Fruit fly (Drosophila melanogaster) S2 (cell line): ENCODE measurements around the gene CG42502.

ENCODE experiments used
- CG8478 ChIP-seq: fragments of >200 bp; optimal IDR thresholded peaks from 2 replicates; lab custom pipeline; 2018
- CTCF ChIP-seq, 2 experiments: fragments of >200 bp; optimal IDR thresholded peaks; 2 replicates each; lab custom pipeline; 2018

DNA sequence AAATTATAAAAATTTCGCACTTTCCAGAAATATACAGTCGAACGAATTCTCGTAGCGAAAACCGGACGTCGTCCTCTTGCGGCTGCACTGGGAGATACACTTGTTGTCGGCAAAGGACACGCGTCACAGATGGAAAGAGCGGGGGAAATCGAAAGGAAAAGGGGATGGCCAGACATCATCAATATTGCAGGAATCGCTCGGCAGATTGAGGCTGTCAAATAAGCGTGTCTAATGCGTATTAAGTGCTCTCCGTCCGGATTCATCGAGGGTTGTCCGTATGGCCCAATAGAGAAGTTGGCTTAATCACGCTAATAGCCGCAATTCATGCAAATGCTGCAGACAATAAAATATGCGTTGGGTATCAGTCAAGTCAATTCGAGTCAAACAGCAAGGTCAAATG, 1.6 kb downstream of the CG42502 start:
- TF ChIP-seq CG8478 (lab: Kevin White, UChicago) (no peak), CTCF (optimal IDR thresholded peaks at IDR 0.05; lab: Kevin White, UChicago) (no peak)
